Worm (Caenorhabditis elegans) whole organism, L3 larva: ENCODE measurements around the gene srsx-39.
"Not testable (repeated sequence)": the region's sequence is repeated elsewhere in the genome, so short reads cannot be mapped to it uniquely, and the experiment has no call there.

Experiments used
- ama-1 ChIP-seq: fragments of 150-350 bp; optimal IDR thresholded peaks from 2 replicates; lab custom pipeline; 2018
- egl-27 ChIP-seq: sonication (generic microtip); optimal IDR thresholded peaks from 4 replicates; lab custom pipeline; 2017; ENCODE audit warnings: missing biosample characterization, missing genetic modification reagents, missing genetic modification characterization
- nfya-1 ChIP-seq: sonication (generic microtip); optimal IDR thresholded peaks from 2 replicates; lab custom pipeline; 2017; ENCODE audit warnings: missing genetic modification characterization, mild to moderate bottlenecking, missing compliant biosample characterization, antibody characterized with exemption, moderate library complexity; ENCODE audit not compliant: insufficient read depth
- nhr-77 ChIP-seq: fragments of 150-350 bp; optimal IDR thresholded peaks from 2 replicates; lab custom pipeline; 2014; ENCODE audit warnings: missing biosample characterization, missing genetic modification characterization
- pha-4 ChIP-seq: fragments of 150-350 bp; optimal IDR thresholded peaks from 2 replicates; lab custom pipeline; 2014; ENCODE audit warnings: missing biosample characterization, missing genetic modification reagents, missing genetic modification characterization
- pqm-1 ChIP-seq: fragments of 150-350 bp; optimal IDR thresholded peaks from 2 replicates; lab custom pipeline; 2017; ENCODE audit warnings: missing biosample characterization, missing genetic modification characterization, inconsistent platforms
- sea-2 ChIP-seq: fragments of 150-350 bp; sonication (generic microtip); optimal IDR thresholded peaks from 4 replicates; lab custom pipeline; 2014; ENCODE audit warnings: missing biosample characterization, missing genetic modification reagents, missing genetic modification characterization
- ztf-11 ChIP-seq: fragments of 150-350 bp; optimal IDR thresholded peaks from 2 replicates; lab custom pipeline; 2014; ENCODE audit warnings: missing biosample characterization, missing genetic modification characterization
- ztf-4 ChIP-seq: fragments of 150-350 bp; optimal IDR thresholded peaks from 2 replicates; lab custom pipeline; 2014; ENCODE audit warnings: missing biosample characterization, missing genetic modification characterization

The srsx-39 gene

ce11 chrV:15215175-15215574 is 41.4 kb downstream of the srsx-39 start, which contains the start of gene sri-26:
TSS of gene sri-26 (plus strand) at chrV:15215475.
- not testable (repeated sequence) for TF ChIP-seq sea-2 (GFP tag; lab: Kevin White, UChicago); ztf-4; pqm-1 (tag; lab: Kevin White, UChicago)

- TF ChIP-seq egl-27, ztf-11, pha-4 (tag; lab: Kevin White, UChicago): not testable (repeated sequence)
- TF ChIP-seq, all 47 proteins: peak for 0; not testable (repeated sequence) for 47
Observed at ce11 chrV:15211869-15212268, 44.7 kb downstream of the srsx-39 start, which contains the start of gene sri-24. TSS of gene sri-24 (plus strand) at chrV:15212169.

ce11 chrV:15207681-15208080 is 48.9 kb downstream of the srsx-39 start, which contains the start of gene C41G6.12:
TSS of gene C41G6.12 (minus strand) at chrV:15207781.
- not testable (repeated sequence) for TF ChIP-seq nfya-1 (tag; lab: Kevin White, UChicago); ama-1 (lab: Kevin White, UChicago); nhr-77 (tag; lab: Kevin White, UChicago)
